Fruit fly (Drosophila melanogaster): ENCODE measurements around the gene rdgB.

Gene rdgB

DNA sequence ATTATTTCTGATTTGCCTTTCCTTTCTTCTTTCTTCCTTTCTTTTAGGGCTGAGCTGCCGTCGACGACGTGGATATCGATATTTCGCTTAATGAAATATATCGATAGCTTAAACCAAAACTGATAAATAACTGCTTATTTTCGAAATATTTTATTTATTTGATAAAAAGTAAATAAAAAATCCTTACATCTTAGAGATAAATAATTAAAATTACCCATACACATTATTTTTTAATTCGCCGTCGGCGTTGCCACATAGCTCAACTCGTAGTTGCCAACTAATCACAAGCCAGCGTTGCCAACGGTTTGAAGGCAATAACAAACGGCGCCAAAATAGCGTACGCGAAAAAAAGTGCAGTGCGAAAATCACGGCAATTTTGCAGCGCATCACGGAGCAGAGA lies 40.6 kb upstream of the rdgB start, which contains the start of the genes Mrgn1 and mus101 (continued):
- TF ChIP-seq CG33213 (GFP tag; optimal IDR thresholded peaks at IDR 0.05) (no peak), ERR (GFP tag; optimal IDR thresholded peaks at IDR 0.05) (no peak), CG17829 (tag; optimal IDR thresholded peaks at IDR 0.05) (peak; percentile 41), CG34224 (GFP tag; IDR thresholded peaks at IDR 0.05; ENCODE audit: partially characterized antibody) (peak; percentile 77), peb (GFP tag; IDR thresholded peaks at IDR 0.05) (no peak), br (optimal IDR thresholded peaks at IDR 0.05) (no peak), Fer2 (tag; optimal IDR thresholded peaks at IDR 0.05) (no peak), CG13287 (GFP tag; IDR thresholded peaks at IDR 0.05; ENCODE audit: partially characterized antibody) (peak; percentile 90), CG12219 (GFP tag; optimal IDR thresholded peaks at IDR 0.05) (no peak), Dll (GFP tag; IDR thresholded peaks at IDR 0.05; ENCODE audit: partially characterized antibody) (peak; percentile 93), CG15601 (tag; optimal IDR thresholded peaks at IDR 0.05) (no peak), Scr (GFP tag; IDR thresholded peaks at IDR 0.05; ENCODE audit: partially characterized antibody) (peak; percentile 85), Sin3A (optimal IDR thresholded peaks at IDR 0.05) (peak; percentile 74), CG9609 (GFP tag; optimal IDR thresholded peaks at IDR 0.05) (no peak), CG17328 (GFP tag; IDR thresholded peaks at IDR 0.05) (no peak), Elba2 (GFP tag; optimal IDR thresholded peaks at IDR 0.05) (no peak), abd-A (tag; optimal IDR thresholded peaks at IDR 0.05) (no peak), nerfin-1 (tag; optimal IDR thresholded peaks at IDR 0.05) (no peak), Bdp1 (GFP tag; optimal IDR thresholded peaks at IDR 0.05) (no peak), CG3995 (GFP tag; optimal IDR thresholded peaks at IDR 0.05) (peak; percentile 59), inv (GFP tag; IDR thresholded peaks at IDR 0.05; ENCODE audit: partially characterized antibody) (peak; percentile 71), CG11398 (GFP tag; optimal IDR thresholded peaks at IDR 0.05) (no peak), eyg (GFP tag; optimal IDR thresholded peaks at IDR 0.05) (no peak), Lhr (GFP tag; optimal IDR thresholded peaks at IDR 0.05) (no peak), CG16863 (GFP tag; optimal IDR thresholded peaks at IDR 0.05) (no peak), Sox100B (GFP tag; optimal IDR thresholded peaks at IDR 0.05) (no peak), cg (GFP tag; optimal IDR thresholded peaks at IDR 0.05) (peak; percentile 30), eve (GFP tag; optimal IDR thresholded peaks at IDR 0.05) (no peak), gro (GFP tag; optimal IDR thresholded peaks at IDR 0.05) (no peak), sqz (GFP tag; optimal IDR thresholded peaks at IDR 0.05) (no peak), CG6689 (GFP tag; IDR thresholded peaks at IDR 0.05) (no peak), ac (GFP tag; optimal IDR thresholded peaks at IDR 0.05) (no peak), CG6765 (GFP tag; optimal IDR thresholded peaks at IDR 0.05) (no peak), salm (tag; optimal IDR thresholded peaks at IDR 0.05) (no peak), CG4730 (GFP tag; IDR thresholded peaks at IDR 0.05) (no peak), slp2 (GFP tag; optimal IDR thresholded peaks at IDR 0.05) (no peak), CG14860 (GFP tag; IDR thresholded peaks at IDR 0.05; ENCODE audit: partially characterized antibody) (peak; percentile 77), CG7271 (tag; optimal IDR thresholded peaks at IDR 0.05) (no peak), Deaf1 (tag; optimal IDR thresholded peaks at IDR 0.05) (no peak), toy (GFP tag; IDR thresholded peaks at IDR 0.05) (no peak), CG3163 (GFP tag; optimal IDR thresholded peaks at IDR 0.05) (no peak), CG6791 (GFP tag; IDR thresholded peaks at IDR 0.05; ENCODE audit: partially characterized antibody) (peak; percentile 56; the same call in 1 of the 3 replicates), da (GFP tag; optimal IDR thresholded peaks at IDR 0.05) (no peak), Spps (tag; optimal IDR thresholded peaks at IDR 0.05) (no peak), knrl (GFP tag; IDR thresholded peaks at IDR 0.05; ENCODE audit: partially characterized antibody) (peak; percentile 81), Ravus (GFP tag; IDR thresholded peaks at IDR 0.05) (no peak), pita (GFP tag; optimal IDR thresholded peaks at IDR 0.05) (no peak), Rfx (GFP tag; IDR thresholded peaks at IDR 0.05) (no peak), vvl (GFP tag; IDR thresholded peaks at IDR 0.05) (no peak), Bgb (GFP tag; IDR thresholded peaks at IDR 0.05; ENCODE audit: partially characterized antibody) (peak; percentile 70), trh (GFP tag; optimal IDR thresholded peaks at IDR 0.05) (no peak), CG15073 (GFP tag; optimal IDR thresholded peaks at IDR 0.05) (no peak)
